Worm (Caenorhabditis elegans) whole organism, young adult: ENCODE measurements around the gene nhr-146.

Experiments used
- bed-1 ChIP-seq: fragments of 200-800 bp; sonication (Bioruptor generic); IDR thresholded peaks from 2 replicates; pipeline ENCODE4 v1.3.6; 2022; ENCODE audit warnings: missing genetic modification reagents, missing genetic modification characterization, missing compliant biosample characterization
- zfh-2 ChIP-seq: fragments of 200-800 bp; sonication (Bioruptor generic); conservative IDR thresholded peaks from 2 replicates; pipeline ENCODE4 v1.3.6; 2022; ENCODE audit warnings: missing genetic modification reagents, missing genetic modification characterization, missing compliant biosample characterization

ce11 chrIV:1637333-1637732 lies 10.7 kb downstream of the nhr-146 start:
- TF ChIP-seq bed-1 (GFP tag; lab: Robert Waterston, UW) = no peak
- TF ChIP-seq zfh-2 = no peak
